Worm (Caenorhabditis elegans): ENCODE data around the gene F54D5.9.

The F54D5.9 gene

ce11 chrII:11526954-11527353 lies 17.7 kb downstream of the F54D5.9 start, which contains the start of gene age-1:
TSS of gene age-1 (minus strand) at chrII:11527054.
- TF ChIP-seq zip-2 (tag; optimal IDR thresholded peaks at IDR 0.05) (no peak), unc-62 (GFP tag; optimal IDR thresholded peaks at IDR 0.05 in 1 of 2) (no peak), unc-62 (tag; optimal IDR thresholded peaks at IDR 0.05) (no peak), hmg-1.1 (GFP tag; IDR thresholded peaks at IDR 0.05) (no peak), F49E8.2 (tag; optimal IDR thresholded peaks at IDR 0.05; ENCODE audit: borderline replicate concordance) (no peak), attf-4 (tag; optimal IDR thresholded peaks at IDR 0.05) (no peak), tra-1 (GFP tag; IDR thresholded peaks at IDR 0.05) (no peak), egl-43 (GFP tag; IDR thresholded peaks at IDR 0.05) (no peak), fos-1 (tag; optimal IDR thresholded peaks at IDR 0.05) (no peak), lir-3 (tag; optimal IDR thresholded peaks at IDR 0.05) (no peak), zfp-3 (GFP tag; conservative IDR thresholded peaks at IDR 0.05) (no peak), ama-1 (optimal IDR thresholded peaks at IDR 0.05) (no peak), daf-12 (tag; optimal IDR thresholded peaks at IDR 0.05) (no peak), zip-11 (GFP tag; IDR thresholded peaks at IDR 0.05) (no peak), nhr-28 (tag; optimal IDR thresholded peaks at IDR 0.05) (no peak), mxl-2 (GFP tag; conservative IDR thresholded peaks at IDR 0.05) (no peak), T26A8.4 (GFP tag; IDR thresholded peaks at IDR 0.05) (no peak), D1046.2 (GFP tag; IDR thresholded peaks at IDR 0.05) (no peak), nhr-237 (tag; optimal IDR thresholded peaks at IDR 0.05) (no peak), T20F7.1 (GFP tag; optimal IDR thresholded peaks at IDR 0.05) (no peak), hlh-11 (tag; optimal IDR thresholded peaks at IDR 0.05) (no peak)

- TF ChIP-seq zfp-3 (GFP tag; conservative IDR thresholded peaks at IDR 0.05) = no peak
- no peak for TF ChIP-seq nhr-10 (tag; optimal IDR thresholded peaks at IDR 0.05)
- TF ChIP-seq fos-1 (tag; optimal IDR thresholded peaks at IDR 0.05) = no peak
- TF ChIP-seq cey-2 (tag; optimal IDR thresholded peaks at IDR 0.05; ENCODE audit: borderline replicate concordance, insufficient read depth) = no peak
- no peak for TF ChIP-seq nhr-11 (tag; optimal IDR thresholded peaks at IDR 0.05)
These were observed 23.3 kb downstream of the F54D5.9 start, which contains the start of gene Y62F5A.10 for ce11 chrII:11521300-11521699. TSS of gene Y62F5A.10 (plus strand) at chrII:11521600.

DNA sequence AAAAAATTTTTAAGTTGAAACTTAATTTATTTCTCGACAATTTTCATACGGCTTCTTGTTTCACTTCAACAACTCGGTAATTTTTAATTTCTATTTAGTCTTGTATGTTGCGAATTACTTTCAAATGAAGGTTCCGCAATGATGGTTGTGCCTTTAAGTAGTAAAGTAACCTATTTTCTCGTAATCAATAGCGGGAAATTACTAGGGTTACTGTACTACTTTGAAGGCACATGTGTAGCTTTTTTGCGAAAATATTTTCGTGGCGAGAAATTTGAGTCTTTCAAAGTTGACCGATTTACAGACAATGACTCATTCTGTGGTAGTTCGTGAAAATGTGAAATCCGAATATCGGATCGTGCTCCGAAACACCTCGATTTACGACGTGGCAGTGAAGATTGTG lies 26.4 kb downstream of the F54D5.9 start, which contains the start of gene B0334.10:
Gene B0334.10, plus strand, starts transcription at position 301 of the 400 bp plus-strand sequence.
- no peak for TF ChIP-seq nhr-42 (GFP tag; IDR thresholded peaks at IDR 0.05)
- TF ChIP-seq nhr-6 (tag; optimal IDR thresholded peaks at IDR 0.05) = no peak
- no peak for TF ChIP-seq pqm-1 (tag; optimal IDR thresholded peaks at IDR 0.05)
- no peak for TF ChIP-seq nhr-76 (tag; optimal IDR thresholded peaks at IDR 0.05)
- no peak for TF ChIP-seq F37D6.2 (tag; optimal IDR thresholded peaks at IDR 0.05)
- no peak for TF ChIP-seq saeg-2 (GFP tag; IDR thresholded peaks at IDR 0.05)
- TF ChIP-seq tag-97 (GFP tag; IDR thresholded peaks at IDR 0.05) = no peak

DNA sequence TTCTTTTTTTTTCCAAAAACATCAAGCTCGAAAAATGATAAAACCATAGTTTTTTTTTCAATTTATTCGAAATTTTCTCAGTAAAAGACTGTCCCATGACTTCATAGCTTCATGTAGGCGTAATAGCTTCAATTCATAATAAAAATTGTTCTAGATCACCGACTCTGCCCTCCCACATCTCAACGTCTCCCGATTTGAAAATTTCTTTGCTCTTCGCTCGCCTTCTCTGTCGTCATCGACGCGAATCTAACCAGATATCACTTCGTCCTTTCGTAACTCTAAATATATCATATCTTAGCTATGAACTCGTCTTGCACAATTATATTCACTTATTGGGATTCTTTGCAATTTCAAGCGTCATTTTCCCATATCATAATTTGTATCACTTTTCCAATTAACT lies 29.9 kb downstream of the F54D5.9 start, which contains the start of gene srh-44:
Gene srh-44, plus strand, starts transcription at position 301 of the 400 bp plus-strand sequence.
- TF ChIP-seq lir-3 (tag; optimal IDR thresholded peaks at IDR 0.05) = no peak
- TF ChIP-seq nhr-41 (GFP tag; IDR thresholded peaks at IDR 0.05) = no peak
- TF ChIP-seq Y105C5A.15 (GFP tag; IDR thresholded peaks at IDR 0.05) = no peak
- no peak for TF ChIP-seq spr-1 (tag; optimal IDR thresholded peaks at IDR 0.05)
- no peak for TF ChIP-seq F37D6.2 (tag; optimal IDR thresholded peaks at IDR 0.05)
- TF ChIP-seq snpc-1.2 (GFP tag; IDR thresholded peaks at IDR 0.05) = no peak
- no peak for TF ChIP-seq unc-39 (tag; optimal IDR thresholded peaks at IDR 0.05)
- no peak for TF ChIP-seq mdt-29 (GFP tag; IDR thresholded peaks at IDR 0.05)
- no peak for TF ChIP-seq gei-8 (GFP tag; optimal IDR thresholded peaks at IDR 0.05)
- TF ChIP-seq hlh-30 (tag; optimal IDR thresholded peaks at IDR 0.05; ENCODE audit: insufficient read depth) = no peak
- TF ChIP-seq nhr-28 (tag; optimal IDR thresholded peaks at IDR 0.05) = no peak
- no peak for TF ChIP-seq nhr-237 (tag; optimal IDR thresholded peaks at IDR 0.05)
- no peak for TF ChIP-seq dmd-9 (GFP tag; IDR thresholded peaks at IDR 0.05)
- no peak for TF ChIP-seq nhr-11 (tag; optimal IDR thresholded peaks at IDR 0.05)
- TF ChIP-seq F44E2.7 (GFP tag; IDR thresholded peaks at IDR 0.05) = no peak
- no peak for TF ChIP-seq sdz-12 (GFP tag; optimal IDR thresholded peaks at IDR 0.05)
- TF ChIP-seq nhr-76 (tag; optimal IDR thresholded peaks at IDR 0.05) = no peak
- no peak for TF ChIP-seq hmg-1.1 (GFP tag; IDR thresholded peaks at IDR 0.05)
- TF ChIP-seq vab-7 (GFP tag; IDR thresholded peaks at IDR 0.05) = no peak

Measured in whole organism, L4 larva.